Worm (Caenorhabditis elegans) whole organism, L4 larva: ENCODE results near the gene gst-29.

ENCODE experiments used
- D1046.2 ChIP-seq: fragments of 200-800 bp; sonication (Bioruptor generic); IDR thresholded peaks from 2 replicates; pipeline ENCODE4 v1.3.6; 2022; ENCODE audit warnings: missing genetic modification characterization, missing compliant biosample characterization
- F37D6.2 ChIP-seq: sonication (generic microtip); optimal IDR thresholded peaks from 2 replicates; lab custom pipeline; 2016; ENCODE audit warnings: mild to moderate bottlenecking, missing genetic modification characterization, missing compliant biosample characterization
- F44E2.7 ChIP-seq: fragments of 200-800 bp; sonication (Bioruptor generic); IDR thresholded peaks from 2 replicates; pipeline ENCODE4 v2.1.2; 2022; ENCODE audit warnings: missing genetic modification characterization, missing compliant biosample characterization
- F49E8.2 ChIP-seq: sonication (generic microtip); optimal IDR thresholded peaks from 2 replicates; lab custom pipeline; 2016; ENCODE audit warnings: missing compliant biosample characterization, mild to moderate bottlenecking, missing genetic modification characterization, borderline replicate concordance
- Y5F2A.4 ChIP-seq: fragments of 200-800 bp; sonication (Bioruptor generic); optimal IDR thresholded peaks from 2 replicates; lab custom pipeline; 2018; ENCODE audit warnings: mild to moderate bottlenecking, missing genetic modification characterization, missing compliant biosample characterization
- ZK546.5 ChIP-seq, 2 experiments: sonication (generic microtip); optimal IDR thresholded peaks; 2 replicates each; lab custom pipeline; 2017; ENCODE audit warnings: missing biosample characterization in 2 of 2, missing genetic modification characterization in 2 of 2
- aha-1 ChIP-seq: fragments of 150-350 bp; peaks from one replicate; lab custom pipeline; 2014; ENCODE audit warnings: missing biosample characterization, missing genetic modification characterization
- arid-1 ChIP-seq: fragments of 200-800 bp; sonication (Bioruptor generic); conservative IDR thresholded peaks from 2 replicates; pipeline ENCODE4 v1.3.6; 2022; ENCODE audit warnings: missing genetic modification reagents, missing genetic modification characterization, missing compliant biosample characterization
- attf-4 ChIP-seq: sonication (generic microtip); optimal IDR thresholded peaks from 3 replicates; lab custom pipeline; 2017; ENCODE audit warnings: missing biosample characterization, missing genetic modification characterization
- ceh-20 ChIP-seq: fragments of 200-800 bp; sonication (Bioruptor generic); IDR thresholded peaks from 2 replicates; pipeline ENCODE4 v1.3.6; 2022; ENCODE audit warnings: missing genetic modification reagents, missing genetic modification characterization, missing compliant biosample characterization
- ceh-32 ChIP-seq: sonication (generic microtip); optimal IDR thresholded peaks from 2 replicates; lab custom pipeline; 2016; ENCODE audit warnings: mild to moderate bottlenecking, missing genetic modification characterization, missing compliant biosample characterization; ENCODE audit not compliant: poor library complexity
- ces-1 ChIP-seq: fragments of 150-350 bp; sonication (generic microtip); optimal IDR thresholded peaks from 4 replicates; lab custom pipeline; 2014; ENCODE audit warnings: missing biosample characterization, missing genetic modification reagents, missing genetic modification characterization
- cey-2 ChIP-seq: sonication (generic microtip); optimal IDR thresholded peaks from 3 replicates; lab custom pipeline; 2017; ENCODE audit warnings: missing genetic modification characterization, mild to moderate bottlenecking, missing compliant biosample characterization, antibody characterized with exemption, borderline replicate concordance; ENCODE audit not compliant: insufficient read depth
- daf-12 ChIP-seq: fragments of 150-350 bp; optimal IDR thresholded peaks from 2 replicates; lab custom pipeline; 2014; ENCODE audit warnings: missing biosample characterization, missing genetic modification reagents, missing genetic modification characterization
- daf-16 ChIP-seq, 3 experiments: sonication (generic microtip); optimal IDR thresholded peaks; 2 replicates each; lab custom pipeline; 2016 to 2017; ENCODE audit warnings: missing genetic modification characterization in 3 of 3, missing genetic modification reagents in 3 of 3, mild to moderate bottlenecking in 2 of 3, missing compliant biosample characterization in 2 of 3, missing biosample characterization in 1 of 3, moderate library complexity in 1 of 3
- egl-27 ChIP-seq: sonication (generic microtip); optimal IDR thresholded peaks from 3 replicates; lab custom pipeline; 2017; ENCODE audit warnings: missing biosample characterization, missing genetic modification reagents, missing genetic modification characterization
- fos-1 ChIP-seq: fragments of 150-350 bp; optimal IDR thresholded peaks from 2 replicates; lab custom pipeline; 2014; ENCODE audit warnings: missing biosample characterization, missing genetic modification characterization
- hlh-11 ChIP-seq: fragments of 200-800 bp; sonication (Bioruptor generic); optimal IDR thresholded peaks from 2 replicates; lab custom pipeline; 2018; ENCODE audit warnings: mild to moderate bottlenecking, missing genetic modification characterization, missing compliant biosample characterization
- hlh-30 ChIP-seq: sonication (generic microtip); optimal IDR thresholded peaks from 2 replicates; lab custom pipeline; 2017; ENCODE audit warnings: antibody characterized with exemption, mild to moderate bottlenecking, missing genetic modification characterization, missing compliant biosample characterization; ENCODE audit not compliant: insufficient read depth
- hmg-1.1 ChIP-seq: fragments of 200-800 bp; sonication (Bioruptor generic); IDR thresholded peaks from 2 replicates; pipeline ENCODE4 v1.3.6; 2022; ENCODE audit warnings: missing genetic modification reagents, missing genetic modification characterization, missing compliant biosample characterization
- lim-7 ChIP-seq: fragments of 200-800 bp; sonication (Bioruptor generic); IDR thresholded peaks from 2 replicates; pipeline ENCODE4 v1.3.6; 2022; ENCODE audit warnings: missing genetic modification characterization, missing compliant biosample characterization
- mdl-1 ChIP-seq, 2 experiments: fragments of 150-350 bp in 1 of 2; sonication (generic microtip) in 1 of 2; optimal IDR thresholded peaks; 2 replicates each; lab custom pipeline; 2014 to 2017; ENCODE audit warnings: missing biosample characterization in 2 of 2, missing genetic modification characterization in 2 of 2
- mxl-2 ChIP-seq: fragments of 200-800 bp; sonication (Bioruptor generic); conservative IDR thresholded peaks from 2 replicates; pipeline ENCODE4 v1.3.6; 2022; ENCODE audit warnings: missing genetic modification reagents, missing genetic modification characterization, missing compliant biosample characterization
- nhr-237 ChIP-seq: sonication (generic microtip); optimal IDR thresholded peaks from 2 replicates; lab custom pipeline; 2017; ENCODE audit warnings: missing biosample characterization, missing genetic modification characterization
- nhr-28 ChIP-seq: fragments of 150-350 bp; optimal IDR thresholded peaks from 2 replicates; lab custom pipeline; 2014; ENCODE audit warnings: missing biosample characterization, missing genetic modification characterization
- nhr-6 ChIP-seq: fragments of 150-350 bp; optimal IDR thresholded peaks from 2 replicates; lab custom pipeline; 2014; ENCODE audit warnings: missing biosample characterization, missing genetic modification characterization
- nhr-77 ChIP-seq: fragments of 150-350 bp; optimal IDR thresholded peaks from 2 replicates; lab custom pipeline; 2014; ENCODE audit warnings: missing biosample characterization, missing genetic modification characterization
- pqm-1 ChIP-seq: sonication (generic microtip); optimal IDR thresholded peaks from 2 replicates; lab custom pipeline; 2017; ENCODE audit warnings: missing biosample characterization, missing genetic modification characterization
- sdz-12 ChIP-seq: fragments of 200-800 bp; sonication (Bioruptor generic); optimal IDR thresholded peaks from 2 replicates; lab custom pipeline; 2018; ENCODE audit warnings: mild to moderate bottlenecking, missing genetic modification characterization, missing compliant biosample characterization
- set-16 ChIP-seq: fragments of 200-800 bp; sonication (Bioruptor generic); IDR thresholded peaks from 2 replicates; pipeline ENCODE4 v1.3.6; 2022; ENCODE audit warnings: missing genetic modification reagents, missing genetic modification characterization, missing compliant biosample characterization
- spr-1 ChIP-seq: sonication (generic microtip); optimal IDR thresholded peaks from 2 replicates; lab custom pipeline; 2016; ENCODE audit warnings: mild to moderate bottlenecking, missing genetic modification characterization, missing compliant biosample characterization
- spr-3 ChIP-seq: fragments of 200-800 bp; sonication (Bioruptor generic); optimal IDR thresholded peaks from 2 replicates; lab custom pipeline; 2018; ENCODE audit warnings: mild to moderate bottlenecking, missing genetic modification characterization, missing compliant biosample characterization
- tag-97 ChIP-seq: fragments of 200-800 bp; sonication (Bioruptor generic); IDR thresholded peaks from 2 replicates; pipeline ENCODE4 v1.3.6; 2022; ENCODE audit warnings: missing genetic modification characterization, missing compliant biosample characterization
- tra-1 ChIP-seq: fragments of 200-800 bp; sonication (Bioruptor generic); IDR thresholded peaks from 2 replicates; pipeline ENCODE4 v1.3.6; 2022; ENCODE audit warnings: missing genetic modification reagents, missing genetic modification characterization, missing compliant biosample characterization
- unc-130 ChIP-seq: sonication (generic microtip); optimal IDR thresholded peaks from 2 replicates; lab custom pipeline; 2016; ENCODE audit warnings: missing genetic modification reagents, missing genetic modification characterization, missing compliant biosample characterization
- unc-39 ChIP-seq: sonication (generic microtip); optimal IDR thresholded peaks from 2 replicates; lab custom pipeline; 2017; ENCODE audit warnings: missing biosample characterization, missing genetic modification characterization

Gene gst-29

DNA sequence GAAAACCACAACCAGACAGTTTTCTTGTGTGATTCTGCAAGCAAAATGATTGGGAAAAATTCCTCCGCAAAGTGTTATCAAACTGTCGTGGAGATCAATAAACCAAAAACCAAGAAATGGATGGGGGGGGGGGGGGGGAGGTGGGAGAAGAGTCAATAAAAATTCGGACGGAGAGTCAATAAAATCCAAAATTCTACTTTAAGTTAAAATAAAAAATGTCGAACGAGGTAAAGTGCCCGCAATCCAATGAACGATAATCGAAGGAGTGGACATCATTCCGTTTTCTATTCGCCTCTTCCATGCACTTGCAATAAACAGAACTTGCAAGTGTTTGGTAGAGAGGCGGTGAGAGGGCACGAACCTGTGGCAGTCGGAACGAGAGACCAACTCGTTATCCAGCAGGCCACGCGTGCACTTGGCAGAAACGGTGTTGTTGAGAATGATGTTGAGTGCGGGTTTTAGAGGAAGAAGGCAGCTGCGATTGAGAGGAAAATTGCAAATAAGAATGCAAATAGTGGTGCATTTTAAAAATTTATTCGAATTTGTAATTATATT is 3.9 kb downstream of the gst-29 start, which contains the start of gene gst-27 (continued):
- TF ChIP-seq cey-2 (no peak), Y5F2A.4 (peak; percentile 74), spr-1 (tag; lab: Kevin White, UChicago) (peak; percentile 78), sdz-12 (peak; percentile 89), spr-3 (GFP tag; lab: Kevin White, UChicago) (peak; percentile 80), daf-12 (no peak), nhr-77 (tag; lab: Kevin White, UChicago) (peak; percentile 93), lim-7 (GFP tag; lab: Robert Waterston, UW) (peak; percentile 92), F44E2.7 (GFP tag; lab: Robert Waterston, UW) (peak; percentile 60; the same call in 1 of the 2 replicates), mdl-1 (tag; optimal IDR thresholded peaks at IDR 0.05; lab: Kevin White, UChicago) (peak in 1 of 2 experiments; percentile 43), mxl-2 (GFP tag; lab: Robert Waterston, UW) (0 out of 2 replicates have a peak, but pooled peaks have one; percentile 42), F49E8.2 (tag; lab: Kevin White, UChicago) (peak; percentile 72), hlh-11 (peak; percentile 82), ces-1 (GFP tag; lab: Kevin White, UChicago) (no peak), F37D6.2 (tag; lab: Kevin White, UChicago) (peak; percentile 73), unc-130 (GFP tag; lab: Kevin White, UChicago) (peak; percentile 64), ceh-32 (peak; percentile 34), tra-1 (GFP tag; lab: Robert Waterston, UW) (peak; percentile 93), D1046.2 (GFP tag; lab: Robert Waterston, UW) (0 out of 2 replicates have a peak, but pooled peaks have one; percentile 45), pqm-1 (tag; lab: Kevin White, UChicago) (peak; percentile 22), hlh-30 (peak; percentile 76), nhr-28 (tag; lab: Kevin White, UChicago) (peak; percentile 70)

DNA sequence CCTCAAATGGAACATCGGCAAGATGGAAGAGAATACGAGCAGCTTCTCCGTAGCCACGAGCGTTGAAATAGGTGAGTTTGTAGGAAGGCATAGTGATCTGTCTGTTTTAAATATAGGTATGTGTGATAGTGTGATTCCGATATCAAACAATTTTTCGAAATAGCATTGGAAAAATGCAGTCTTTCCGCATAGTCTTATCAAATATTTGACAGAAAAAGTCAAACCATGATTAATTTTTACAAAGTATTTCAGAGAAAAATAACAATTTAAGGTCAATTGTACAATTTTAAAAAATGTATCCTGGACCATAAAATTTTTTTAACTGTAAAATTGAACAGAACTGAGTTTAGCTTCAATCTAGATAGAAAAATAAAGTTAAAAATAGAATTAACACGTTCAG is 5.2 kb downstream of the gst-29 start, which contains the start of gene gst-26:
Gene gst-26 (minus strand): TSS at position 101 of the 400 bp plus-strand sequence.
- TF ChIP-seq daf-16 (GFP tag; optimal IDR thresholded peaks at IDR 0.05; lab: Kevin White, UChicago) (no peak), daf-16 (tag; optimal IDR thresholded peaks at IDR 0.05; lab: Kevin White, UChicago) (peak; percentile 4), pqm-1 (tag; lab: Kevin White, UChicago) (peak; percentile 41), nhr-28 (tag; lab: Kevin White, UChicago) (peak; percentile 17), unc-39 (no peak)

DNA sequence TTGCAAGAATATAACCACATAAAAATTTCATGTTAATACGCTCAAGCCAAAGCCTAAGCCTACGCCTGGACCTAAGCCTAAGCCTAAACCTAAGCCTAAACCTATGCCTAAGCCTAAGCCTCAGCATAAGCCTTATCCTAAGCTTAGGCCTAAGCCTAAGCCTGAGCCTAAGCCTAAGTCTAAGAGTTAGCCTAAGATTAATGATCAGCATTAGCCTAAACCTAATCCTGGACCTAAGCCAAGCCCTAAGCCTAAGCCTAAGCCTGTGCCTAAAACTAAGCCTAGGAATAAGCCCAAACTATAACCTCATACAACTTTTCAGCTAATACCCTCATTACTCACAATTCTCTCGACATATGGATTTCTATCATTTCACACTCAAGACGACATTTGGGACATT is 11.3 kb downstream of the gst-29 start:
- TF ChIP-seq ceh-20 (GFP tag; lab: Robert Waterston, UW) (no peak), attf-4 (tag; lab: Kevin White, UChicago) (no peak), aha-1 (tag; lab: Kevin White, UChicago) (peak; percentile 53), set-16 (GFP tag; lab: Robert Waterston, UW) (no peak)

DNA sequence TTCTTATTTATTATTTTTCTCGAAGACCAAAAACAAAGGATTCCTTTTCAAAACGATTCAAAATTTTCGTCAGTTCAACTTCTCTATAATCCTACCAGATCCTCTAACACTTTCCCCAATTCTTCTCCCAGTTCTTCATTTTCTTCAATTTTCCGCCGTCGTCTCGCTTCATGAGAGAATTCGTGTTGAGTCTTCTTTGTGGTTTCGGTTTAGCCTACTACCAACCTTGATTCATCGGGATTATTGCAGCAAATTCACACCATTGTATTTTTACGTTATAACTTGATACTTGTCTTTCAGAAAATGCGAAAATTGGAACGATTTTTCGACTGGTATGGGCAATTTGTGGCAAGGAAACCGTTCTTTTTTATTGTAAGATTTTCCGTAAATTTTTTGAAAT is 11.8 kb downstream of the gst-29 start, which contains the start of gene ptr-20:
Gene ptr-20 (plus strand): TSS at position 301 of the 400 bp plus-strand sequence.
- no peak for TF ChIP-seq ces-1 (GFP tag; lab: Kevin White, UChicago)
- no peak for TF ChIP-seq nhr-237 (tag; lab: Kevin White, UChicago)
- no peak for TF ChIP-seq arid-1
- TF ChIP-seq cey-2, result no peak
- TF ChIP-seq attf-4 (tag; lab: Kevin White, UChicago), result no peak
- no peak for TF ChIP-seq nhr-6 (tag; lab: Kevin White, UChicago)
- TF ChIP-seq fos-1 (tag; lab: Kevin White, UChicago), result no peak
- no peak for TF ChIP-seq tag-97 (GFP tag; lab: Robert Waterston, UW)
- TF ChIP-seq lim-7 (GFP tag; lab: Robert Waterston, UW), result no peak
- no peak for TF ChIP-seq ZK546.5 (tag; optimal IDR thresholded peaks at IDR 0.05; lab: Kevin White, UChicago)
- no peak for TF ChIP-seq hmg-1.1 (GFP tag; lab: Robert Waterston, UW)
- no peak for TF ChIP-seq egl-27
- TF ChIP-seq, all 104 proteins: peak for 0
